Fruit fly (Drosophila melanogaster): ENCODE results near the gene knk.
A peak's percentile ranks its signal among the peaks of the same experiment; 100 is the strongest.

knk gene

DNA sequence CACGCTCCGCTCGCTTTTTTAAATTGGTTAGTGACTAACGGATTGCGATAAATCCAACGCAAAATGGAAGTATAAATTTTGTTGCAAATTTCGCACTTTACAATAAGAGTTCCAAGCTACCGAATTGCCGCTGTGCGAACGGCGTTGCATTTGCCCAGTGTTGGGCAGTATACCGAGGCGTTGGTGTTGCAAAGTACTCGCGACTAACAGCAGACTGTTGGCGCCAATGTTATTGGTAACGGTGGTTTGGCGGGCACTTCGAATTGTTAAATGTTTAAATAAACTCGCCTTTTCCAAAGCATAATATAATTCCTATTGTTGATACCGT, 8.8 kb upstream of the knk start (continued):
- TF ChIP-seq Atf6 (GFP tag; IDR thresholded peaks at IDR 0.05): no peak
- TF ChIP-seq gro (GFP tag; optimal IDR thresholded peaks at IDR 0.05): peak; percentile 66
- TF ChIP-seq Hand (GFP tag; optimal IDR thresholded peaks at IDR 0.05): peak; percentile 4
- TF ChIP-seq CG7839 (tag; optimal IDR thresholded peaks at IDR 0.05): peak; percentile 5
- TF ChIP-seq zen (tag; optimal IDR thresholded peaks at IDR 0.05): no peak
- TF ChIP-seq Ptx1 (GFP tag; IDR thresholded peaks at IDR 0.05): no peak
- no peak for TF ChIP-seq CG11085 (GFP tag; IDR thresholded peaks at IDR 0.05)
- no peak for TF ChIP-seq CG11723 (GFP tag; optimal IDR thresholded peaks at IDR 0.05)
- peak; percentile 14 for TF ChIP-seq crc (GFP tag; optimal IDR thresholded peaks at IDR 0.05)
- TF ChIP-seq CG10462 (GFP tag; optimal IDR thresholded peaks at IDR 0.05): no peak
- TF ChIP-seq yki (optimal IDR thresholded peaks at IDR 0.05): no peak
- TF ChIP-seq CG9215 (GFP tag; IDR thresholded peaks at IDR 0.05): no peak
- TF ChIP-seq sna (GFP tag; IDR thresholded peaks at IDR 0.05; ENCODE audit: partially characterized antibody): no peak; the same call in 1 of the 2 replicates
- no peak for TF ChIP-seq p53 (GFP tag; optimal IDR thresholded peaks at IDR 0.05)
- TF ChIP-seq vfl (GFP tag; optimal IDR thresholded peaks at IDR 0.05): peak; percentile 7
- TF ChIP-seq CTCF (GFP tag; optimal IDR thresholded peaks at IDR 0.05): no peak
- TF ChIP-seq Rx (GFP tag; IDR thresholded peaks at IDR 0.05): no peak
- TF ChIP-seq CG18262 (tag; optimal IDR thresholded peaks at IDR 0.05): peak; percentile 2
- peak; percentile 31 for TF ChIP-seq CG14710 (tag; optimal IDR thresholded peaks at IDR 0.05)
- TF ChIP-seq CG10654 (GFP tag; optimal IDR thresholded peaks at IDR 0.05): no peak
- TF ChIP-seq Nf-YC (tag; optimal IDR thresholded peaks at IDR 0.05): no peak
- TF ChIP-seq Doc3 (GFP tag; IDR thresholded peaks at IDR 0.05; ENCODE audit: partially characterized antibody): no peak
- TF ChIP-seq sim (GFP tag; IDR thresholded peaks at IDR 0.05): no peak
- TF ChIP-seq CG9817 (tag; optimal IDR thresholded peaks at IDR 0.05): peak; percentile 18
- no peak for TF ChIP-seq CG11456 (GFP tag; IDR thresholded peaks at IDR 0.05)
- peak; percentile 44; the same call in 1 of the 3 replicates for TF ChIP-seq ken (GFP tag; IDR thresholded peaks at IDR 0.05)
- TF ChIP-seq corto (GFP tag; optimal IDR thresholded peaks at IDR 0.05): no peak
- no peak for TF ChIP-seq CG14860 (GFP tag; IDR thresholded peaks at IDR 0.05; ENCODE audit: partially characterized antibody)
- TF ChIP-seq MTF-1 (GFP tag; optimal IDR thresholded peaks at IDR 0.05; ENCODE audit: borderline replicate concordance): no peak
- no peak for TF ChIP-seq CG18764 (GFP tag; optimal IDR thresholded peaks at IDR 0.05)
- no peak for TF ChIP-seq CG2129 (GFP tag; IDR thresholded peaks at IDR 0.05; ENCODE audit: partially characterized antibody)
- TF ChIP-seq exex (tag; optimal IDR thresholded peaks at IDR 0.05): peak; percentile 26
- TF ChIP-seq CG1603 (tag; optimal IDR thresholded peaks at IDR 0.05): peak; percentile 65
- TF ChIP-seq CG17829 (tag; optimal IDR thresholded peaks at IDR 0.05): peak; percentile 10
- TF ChIP-seq CG11504 (tag; optimal IDR thresholded peaks at IDR 0.05): peak; percentile 21
- no peak for TF ChIP-seq cato (GFP tag; optimal IDR thresholded peaks at IDR 0.05; ENCODE audit: borderline replicate concordance)
- peak; percentile 45 for TF ChIP-seq trem (tag; optimal IDR thresholded peaks at IDR 0.05)
- no peak for TF ChIP-seq CG11398 (GFP tag; optimal IDR thresholded peaks at IDR 0.05)
- TF ChIP-seq CG7372 (GFP tag; IDR thresholded peaks at IDR 0.05): no peak
- TF ChIP-seq dysf (GFP tag; IDR thresholded peaks at IDR 0.05): 0 out of 3 replicates have a peak, but pooled peaks have one; percentile 27
- no peak for TF ChIP-seq CG4282 (GFP tag; optimal IDR thresholded peaks at IDR 0.05)
- TF ChIP-seq PHDP (tag; optimal IDR thresholded peaks at IDR 0.05): peak; percentile 0
- TF ChIP-seq Hr78 (GFP tag; optimal IDR thresholded peaks at IDR 0.05): no peak
- TF ChIP-seq CG33213 (GFP tag; optimal IDR thresholded peaks at IDR 0.05): peak; percentile 80
- TF ChIP-seq CG1602 (GFP tag; optimal IDR thresholded peaks at IDR 0.05): no peak
- TF ChIP-seq CG10209 (GFP tag; optimal IDR thresholded peaks at IDR 0.05): peak; percentile 25
- TF ChIP-seq Antp (GFP tag; optimal IDR thresholded peaks at IDR 0.05): peak; percentile 34
- TF ChIP-seq tup (GFP tag; optimal IDR thresholded peaks at IDR 0.05): no peak
- TF ChIP-seq CG2889 (GFP tag; IDR thresholded peaks at IDR 0.05): no peak
- no peak for TF ChIP-seq HLH3B (GFP tag; IDR thresholded peaks at IDR 0.05)
- TF ChIP-seq sug (tag; optimal IDR thresholded peaks at IDR 0.05): peak; percentile 47
- no peak for TF ChIP-seq vvl (GFP tag; IDR thresholded peaks at IDR 0.05)

Data from whole organism, embryonic.